Fruit fly (Drosophila melanogaster) whole organism, embryonic: Measurements from ENCODE around the gene CG3117.
A peak's percentile ranks its signal among the peaks of the same experiment; 100 is the strongest.

ENCODE experiments used
- ATbp ChIP-seq: fragments of 200-800 bp; sonication (Bioruptor generic); optimal IDR thresholded peaks from 2 replicates; lab custom pipeline; 2017; ENCODE audit warnings: missing biosample characterization, mild to moderate bottlenecking, missing genetic modification characterization, missing genetic modification reagents
- Aef1 ChIP-seq: fragments of 200-800 bp; sonication (Bioruptor generic); IDR thresholded peaks from 3 replicates; pipeline ENCODE4 v1.3.6; 2022; ENCODE audit warnings: missing biosample characterization, missing genetic modification characterization
- Awh ChIP-seq: fragments of 200-800 bp; sonication (Bioruptor generic); IDR thresholded peaks from 2 replicates; pipeline ENCODE4, ENCODE4 v1.3.6; 2022; ENCODE audit warnings: missing biosample characterization, missing genetic modification characterization
- B-H2 ChIP-seq: fragments of 200-800 bp; sonication (Bioruptor generic); optimal IDR thresholded peaks from 2 replicates; lab custom pipeline; 2018; ENCODE audit warnings: missing biosample characterization, mild to moderate bottlenecking, missing genetic modification characterization
- CG10267 ChIP-seq: fragments of 200-800 bp; sonication (Bioruptor generic); optimal IDR thresholded peaks from 2 replicates; lab custom pipeline; 2018; ENCODE audit warnings: missing biosample characterization, mild to moderate bottlenecking, missing genetic modification characterization, moderate library complexity
- CG10462 ChIP-seq: fragments of 200-800 bp; sonication (Bioruptor generic); optimal IDR thresholded peaks from 2 replicates; lab custom pipeline; 2016; ENCODE audit warnings: missing biosample characterization, missing genetic modification characterization
- CG10979 ChIP-seq: fragments of 200-800 bp; sonication (Bioruptor generic); optimal IDR thresholded peaks from 2 replicates; lab custom pipeline; 2018; ENCODE audit warnings: missing biosample characterization, mild to moderate bottlenecking, missing genetic modification characterization, moderate library complexity
- CG11456 ChIP-seq: fragments of 200-800 bp; sonication (Bioruptor generic); IDR thresholded peaks from 3 replicates; pipeline ENCODE4 v1.3.6; 2022; ENCODE audit warnings: missing biosample characterization, missing genetic modification characterization
- CG14965 ChIP-seq: fragments of 200-800 bp; sonication (Bioruptor generic); optimal IDR thresholded peaks from 2 replicates; lab custom pipeline; 2016; ENCODE audit warnings: missing biosample characterization, missing genetic modification characterization, borderline replicate concordance
- CG1603 ChIP-seq: fragments of 200-800 bp; sonication (Bioruptor generic); optimal IDR thresholded peaks from 2 replicates; lab custom pipeline; 2019; ENCODE audit warnings: missing biosample characterization, mild to moderate bottlenecking, missing genetic modification characterization, moderate library complexity
- CG17186 ChIP-seq: fragments of 200-800 bp; sonication (Bioruptor generic); optimal IDR thresholded peaks from 3 replicates; lab custom pipeline; 2017; ENCODE audit warnings: missing biosample characterization, missing genetic modification reagents, missing genetic modification characterization
- CG1792 ChIP-seq: fragments of 200-800 bp; sonication (Bioruptor generic); optimal IDR thresholded peaks from 2 replicates; lab custom pipeline; 2016; ENCODE audit warnings: missing biosample characterization, missing genetic modification characterization
- CG2202 ChIP-seq: fragments of 200-800 bp; sonication (Bioruptor generic); optimal IDR thresholded peaks from 2 replicates; lab custom pipeline; 2018; ENCODE audit warnings: missing biosample characterization, mild to moderate bottlenecking, missing genetic modification characterization
- CG3163 ChIP-seq: fragments of 200-800 bp; sonication (Bioruptor generic); optimal IDR thresholded peaks from 3 replicates; lab custom pipeline; 2016; ENCODE audit warnings: missing biosample characterization, missing genetic modification characterization
- CG33213 ChIP-seq: fragments of 200-800 bp; sonication (Bioruptor generic); optimal IDR thresholded peaks from 3 replicates; lab custom pipeline; 2016; ENCODE audit warnings: missing biosample characterization, missing genetic modification characterization
- CG4360 ChIP-seq: fragments of 200-800 bp; sonication (Bioruptor generic); IDR thresholded peaks from 2 replicates; pipeline ENCODE4 v1.3.6; 2022; ENCODE audit warnings: missing biosample characterization, missing genetic modification characterization
- CG7271 ChIP-seq: fragments of 200-800 bp; sonication (Bioruptor generic); optimal IDR thresholded peaks from 2 replicates; lab custom pipeline; 2018; ENCODE audit warnings: missing biosample characterization, mild to moderate bottlenecking, missing genetic modification characterization, moderate library complexity
- CG8478 ChIP-seq: fragments of >200 bp; optimal IDR thresholded peaks from 2 replicates; lab custom pipeline; 2018
- CG8924 ChIP-seq: fragments of 200-800 bp; optimal IDR thresholded peaks from 3 replicates; lab custom pipeline; 2019; ENCODE audit warnings: missing biosample characterization, mild to moderate bottlenecking, missing genetic modification characterization, moderate library complexity
- CG9437 ChIP-seq: fragments of 200-800 bp; sonication (Bioruptor generic); optimal IDR thresholded peaks from 2 replicates; lab custom pipeline; 2018; ENCODE audit warnings: missing biosample characterization, mild to moderate bottlenecking, missing genetic modification characterization
- CTCF ChIP-seq: fragments of 200-800 bp; sonication (Bioruptor generic); optimal IDR thresholded peaks from 2 replicates; lab custom pipeline; 2017; ENCODE audit warnings: missing biosample characterization, mild to moderate bottlenecking, missing genetic modification characterization, moderate library complexity
- Dad ChIP-seq: fragments of 200-800 bp; sonication (Bioruptor generic); optimal IDR thresholded peaks from 3 replicates; lab custom pipeline; 2016; ENCODE audit warnings: missing biosample characterization, missing genetic modification characterization
- Eip74EF ChIP-seq, 2 experiments: fragments of 200-800 bp in 1 of 2; fragments of >200 bp in 1 of 2; sonication (Bioruptor generic) in 1 of 2; optimal IDR thresholded peaks; 2 replicates each; lab custom pipeline; 2017 to 2019; ENCODE audit warnings: missing biosample characterization in 2 of 2, missing genetic modification characterization in 2 of 2, mild to moderate bottlenecking in 1 of 2, moderate library complexity in 1 of 2
- Fer2 ChIP-seq: fragments of 200-800 bp; sonication (Bioruptor generic); optimal IDR thresholded peaks from 2 replicates; lab custom pipeline; 2018; ENCODE audit warnings: missing biosample characterization, mild to moderate bottlenecking, missing genetic modification characterization, moderate library complexity
- Gsc ChIP-seq: fragments of 200-800 bp; sonication (Bioruptor generic); IDR thresholded peaks from 2 replicates; pipeline ENCODE4 v1.3.6; 2022; ENCODE audit warnings: missing biosample characterization, missing genetic modification characterization
- H15 ChIP-seq: fragments of 200-800 bp; sonication (Bioruptor generic); IDR thresholded peaks from 3 replicates; pipeline ENCODE4 v1.3.6; 2022; ENCODE audit warnings: missing biosample characterization, missing genetic modification characterization
- Med ChIP-seq: fragments of 200-800 bp; sonication (Bioruptor generic); peaks from one replicate; lab custom pipeline; 2016; ENCODE audit warnings: missing biosample characterization, missing genetic modification characterization, mild to moderate bottlenecking, inconsistent platforms, moderate library complexity
- Mrtf ChIP-seq: fragments of 200-800 bp; sonication (Bioruptor generic); IDR thresholded peaks from 3 replicates; pipeline ENCODE4 v1.3.6; 2022; ENCODE audit warnings: missing biosample characterization, missing genetic modification characterization
- Sin3A ChIP-seq: fragments of >200 bp; optimal IDR thresholded peaks from 2 replicates; lab custom pipeline; 2018
- ab ChIP-seq: fragments of 200-800 bp; sonication (Bioruptor generic); optimal IDR thresholded peaks from 2 replicates; lab custom pipeline; 2016; ENCODE audit warnings: missing biosample characterization, missing genetic modification characterization
- ase ChIP-seq: fragments of 200-800 bp; sonication (Bioruptor generic); IDR thresholded peaks from 3 replicates; pipeline ENCODE4 v1.3.6; 2022; ENCODE audit warnings: missing biosample characterization, missing genetic modification characterization
- chinmo ChIP-seq: fragments of 200-800 bp; sonication (Bioruptor generic); IDR thresholded peaks from 4 replicates; pipeline ENCODE4 v1.3.6; 2022; ENCODE audit warnings: missing biosample characterization, missing genetic modification characterization; ENCODE audit not compliant: partially characterized antibody
- da ChIP-seq: fragments of 200-800 bp; sonication (Bioruptor generic); optimal IDR thresholded peaks from 2 replicates; lab custom pipeline; 2016; ENCODE audit warnings: missing biosample characterization, missing genetic modification characterization
- en ChIP-seq: fragments of 200-800 bp; sonication (Bioruptor generic); optimal IDR thresholded peaks from 2 replicates; lab custom pipeline; 2016; ENCODE audit warnings: missing biosample characterization, missing genetic modification characterization
- esg ChIP-seq: fragments of 200-800 bp; sonication (Bioruptor generic); conservative IDR thresholded peaks from 2 replicates; pipeline ENCODE4 v1.3.6; 2022; ENCODE audit warnings: missing biosample characterization, missing genetic modification characterization
- hkb ChIP-seq, 2 experiments: fragments of 200-800 bp in 1 of 2; fragments of >200 bp in 1 of 2; sonication (Bioruptor generic) in 1 of 2; IDR thresholded peaks in 1 of 2; optimal IDR thresholded peaks in 1 of 2; 2 replicates each; pipeline versions ENCODE4 v1.3.6 to Lab custom; 2017 to 2022; ENCODE audit warnings: missing biosample characterization in 1 of 2, missing genetic modification characterization in 1 of 2
- lilli ChIP-seq: fragments of 200-800 bp; sonication (Bioruptor generic); optimal IDR thresholded peaks from 3 replicates; lab custom pipeline; 2016; ENCODE audit warnings: missing biosample characterization, missing genetic modification characterization
- lola ChIP-seq, 3 experiments: fragments of >200 bp in 2 of 3; fragments of 200-800 bp in 1 of 3; sonication (Bioruptor generic) in 1 of 3; optimal IDR thresholded peaks; 2 replicates each; lab custom pipeline; 2017 to 2019; ENCODE audit warnings: missing biosample characterization in 3 of 3, missing genetic modification characterization in 3 of 3, mild to moderate bottlenecking in 1 of 3, moderate library complexity in 1 of 3
- nerfin-1 ChIP-seq: fragments of 200-800 bp; sonication (Bioruptor generic); optimal IDR thresholded peaks from 3 replicates; lab custom pipeline; 2019; ENCODE audit warnings: missing biosample characterization, mild to moderate bottlenecking, missing genetic modification characterization, moderate library complexity
- pita ChIP-seq: fragments of 200-800 bp; sonication (Bioruptor generic); optimal IDR thresholded peaks from 2 replicates; lab custom pipeline; 2017; ENCODE audit warnings: missing biosample characterization, mild to moderate bottlenecking, missing genetic modification characterization
- pum ChIP-seq: fragments of 200-800 bp; sonication (Bioruptor generic); optimal IDR thresholded peaks from 2 replicates; lab custom pipeline; 2016; ENCODE audit warnings: missing biosample characterization, missing genetic modification characterization
- pzg ChIP-seq: fragments of 200-800 bp; sonication (Bioruptor generic); optimal IDR thresholded peaks from 3 replicates; lab custom pipeline; 2018; ENCODE audit warnings: missing biosample characterization, mild to moderate bottlenecking, missing genetic modification characterization, moderate library complexity
- salm ChIP-seq: fragments of 200-800 bp; sonication (Bioruptor generic); optimal IDR thresholded peaks from 2 replicates; lab custom pipeline; 2018; ENCODE audit warnings: missing biosample characterization, mild to moderate bottlenecking, missing genetic modification characterization
- schlank ChIP-seq: fragments of 200-800 bp; sonication (Bioruptor generic); optimal IDR thresholded peaks from 2 replicates; lab custom pipeline; 2018; ENCODE audit warnings: missing biosample characterization, mild to moderate bottlenecking, missing genetic modification characterization
- sim ChIP-seq: fragments of 200-800 bp; sonication (Bioruptor generic); IDR thresholded peaks from 2 replicates; pipeline ENCODE4 v1.3.6; 2022; ENCODE audit warnings: missing biosample characterization, missing genetic modification characterization
- trem ChIP-seq: fragments of 200-800 bp; optimal IDR thresholded peaks from 3 replicates; lab custom pipeline; 2019; ENCODE audit warnings: missing biosample characterization, mild to moderate bottlenecking, missing genetic modification characterization, moderate library complexity
- z ChIP-seq: fragments of 200-800 bp; sonication (Bioruptor generic); IDR thresholded peaks from 3 replicates; pipeline ENCODE4 v1.3.6; 2022; ENCODE audit warnings: missing biosample characterization, missing genetic modification characterization

Gene CG3117

DNA sequence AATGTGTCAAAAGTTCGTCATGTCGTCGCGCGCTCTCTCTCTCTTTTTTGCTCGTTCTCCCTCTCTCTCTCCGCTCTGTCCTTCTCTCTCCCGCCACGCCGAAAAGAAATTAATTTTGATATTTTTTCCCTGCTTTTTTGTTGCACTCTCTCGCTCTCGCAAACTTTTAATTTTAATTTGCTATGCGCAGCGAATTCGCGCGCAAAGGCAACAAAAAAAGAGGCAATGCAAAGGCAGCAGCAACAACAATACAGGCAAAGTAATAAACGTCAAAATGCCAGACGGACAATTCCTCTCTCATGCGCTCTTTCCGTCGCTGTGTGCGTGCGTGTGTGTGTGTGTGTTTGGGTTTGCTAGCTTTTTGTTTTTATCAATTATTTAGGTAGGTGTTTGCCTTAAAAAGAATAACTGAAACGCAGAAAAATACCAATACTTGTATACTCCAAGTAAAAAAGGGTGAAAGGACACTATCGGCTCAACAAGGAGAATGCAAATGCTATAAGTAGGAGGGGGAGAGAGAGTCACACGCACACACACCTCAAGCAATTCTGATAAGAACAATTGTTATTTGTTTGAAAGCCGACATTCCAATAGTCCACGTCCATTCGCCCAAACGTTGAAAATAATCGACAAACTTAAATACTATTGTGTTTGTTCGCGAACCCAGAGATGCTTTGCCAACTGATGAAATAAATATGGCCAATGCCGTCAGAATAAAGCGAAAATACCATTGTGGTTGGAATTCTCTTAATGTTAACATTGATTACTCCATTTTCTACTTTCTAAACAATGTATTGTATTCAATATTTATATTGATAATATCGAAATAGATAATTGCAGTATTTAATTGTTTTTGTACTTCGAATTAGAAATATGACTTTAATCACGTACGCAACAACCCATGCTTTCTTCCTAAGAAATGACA is 39.9 kb upstream of the CG3117 start (continued):
- no peak for TF ChIP-seq pita (GFP tag; lab: Kevin White, UChicago)
- no peak for TF ChIP-seq Gsc
- TF ChIP-seq Fer2 (tag; lab: Kevin White, UChicago): no peak
- no peak for TF ChIP-seq salm
- no peak for TF ChIP-seq CG9437 (GFP tag; lab: Kevin White, UChicago)
- TF ChIP-seq Med (GFP tag; lab: Kevin White, UChicago): peak; percentile 14
- TF ChIP-seq Mrtf (GFP tag; lab: Robert Waterston, UW): no peak
- TF ChIP-seq nerfin-1 (tag; lab: Kevin White, UChicago): peak; percentile 77
- TF ChIP-seq CG3163 (GFP tag; lab: Kevin White, UChicago): peak; percentile 25
- TF ChIP-seq hkb (optimal IDR thresholded peaks at IDR 0.05; lab: Kevin White, UChicago): no peak
- 0 out of 2 replicates have a peak, but pooled peaks have one; percentile 34 for TF ChIP-seq hkb (GFP tag; IDR thresholded peaks at IDR 0.05; lab: Robert Waterston, UW)
- TF ChIP-seq CG10267 (tag; lab: Kevin White, UChicago): no peak
- no peak for TF ChIP-seq CTCF
- TF ChIP-seq CG7271: no peak
- TF ChIP-seq Sin3A (lab: Kevin White, UChicago): no peak
- no peak for TF ChIP-seq Aef1
- no peak for TF ChIP-seq en
- TF ChIP-seq ab (GFP tag; lab: Kevin White, UChicago): no peak

dm6 chr2L:2886226-2886569 is 39.2 kb upstream of the CG3117 start:
- TF ChIP-seq CG10979 (tag; lab: Kevin White, UChicago) (no peak), CG8478 (lab: Kevin White, UChicago) (peak; percentile 94), Dad (GFP tag; lab: Kevin White, UChicago) (no peak), ATbp (no peak), lilli (GFP tag; lab: Kevin White, UChicago) (no peak), Eip74EF (GFP tag; optimal IDR thresholded peaks at IDR 0.05; lab: Kevin White, UChicago) (peak in 1 of 2 experiments; percentile 26), Awh (GFP tag; lab: Robert Waterston, UW) (no peak), CG11456 (GFP tag; lab: Robert Waterston, UW) (no peak), CG4360 (peak; percentile 77), lola (GFP tag; optimal IDR thresholded peaks at IDR 0.05; lab: Kevin White, UChicago) (peak in 1 of 3 experiments; percentile 88), CG1603 (tag; lab: Kevin White, UChicago) (no peak), CG17186 (no peak), Fer2 (tag; lab: Kevin White, UChicago) (no peak), CG33213 (GFP tag; lab: Kevin White, UChicago) (no peak), CG8924 (tag; lab: Kevin White, UChicago) (peak; percentile 49), trem (tag; lab: Kevin White, UChicago) (no peak), z (GFP tag; lab: Robert Waterston, UW) (no peak; the same call in 1 of the 3 replicates), H15 (no peak), CG1792 (GFP tag; lab: Kevin White, UChicago) (no peak), CG2202 (tag; lab: Kevin White, UChicago) (no peak), pzg (GFP tag; lab: Kevin White, UChicago) (no peak), sim (GFP tag; lab: Robert Waterston, UW) (no peak), CG10462 (GFP tag; lab: Kevin White, UChicago) (no peak), da (GFP tag; lab: Kevin White, UChicago) (no peak), chinmo (GFP tag; lab: Robert Waterston, UW) (0 out of 4 replicates have a peak, but pooled peaks have one; percentile 21), B-H2 (GFP tag; lab: Kevin White, UChicago) (no peak), pum (GFP tag; lab: Kevin White, UChicago) (no peak), esg (no peak), schlank (no peak), ase (GFP tag; lab: Robert Waterston, UW) (no peak), CG14965 (GFP tag; lab: Kevin White, UChicago) (no peak)
- TF ChIP-seq, all 482 proteins: peak for 6
